Fruit fly (Drosophila melanogaster): Measurements from ENCODE around the gene CG15498.

dm6 chr3R:21596151-21596802 lies 27.3 kb upstream of the CG15498 start:
- TF ChIP-seq CTCF (optimal IDR thresholded peaks at IDR 0.05) (no peak), CG8478 (optimal IDR thresholded peaks at IDR 0.05) (no peak)
